Fruit fly (Drosophila melanogaster): ENCODE data around the gene Rcd-1.

The Rcd-1 gene

dm6 chrX:19603953-19604352 lies 34.6 kb upstream of the Rcd-1 start (continued):
- TF ChIP-seq CG17361 (GFP tag; IDR thresholded peaks at IDR 0.05) (peak; percentile 68; the same call in 2 of the 3 replicates), CG17568 (GFP tag; optimal IDR thresholded peaks at IDR 0.05) (peak; percentile 18), Nf-YC (tag; optimal IDR thresholded peaks at IDR 0.05) (peak; percentile 64), NC2β (GFP tag; optimal IDR thresholded peaks at IDR 0.05) (no peak), pita (GFP tag; optimal IDR thresholded peaks at IDR 0.05) (no peak), Kr (GFP tag; optimal IDR thresholded peaks at IDR 0.05) (no peak), p53 (GFP tag; optimal IDR thresholded peaks at IDR 0.05) (no peak), crol (GFP tag; IDR thresholded peaks at IDR 0.05) (no peak), CG7745 (tag; optimal IDR thresholded peaks at IDR 0.05) (no peak), CG7928 (GFP tag; optimal IDR thresholded peaks at IDR 0.05) (peak; percentile 16), HmgZ (tag; optimal IDR thresholded peaks at IDR 0.05) (peak; percentile 76), danr (GFP tag; IDR thresholded peaks at IDR 0.05) (peak; percentile 53), CG5180 (GFP tag; optimal IDR thresholded peaks at IDR 0.05) (peak; percentile 36), CG2116 (GFP tag; optimal IDR thresholded peaks at IDR 0.05) (peak; percentile 2), lilli (GFP tag; optimal IDR thresholded peaks at IDR 0.05) (peak; percentile 85), CG18764 (GFP tag; optimal IDR thresholded peaks at IDR 0.05) (peak; percentile 35), inv (GFP tag; IDR thresholded peaks at IDR 0.05; ENCODE audit: partially characterized antibody) (no peak), croc (GFP tag; conservative IDR thresholded peaks at IDR 0.05) (peak; percentile 36; the same call in 1 of the 3 replicates), chinmo (GFP tag; IDR thresholded peaks at IDR 0.05; ENCODE audit: partially characterized antibody) (no peak), Chrac-16 (GFP tag; optimal IDR thresholded peaks at IDR 0.05) (peak; percentile 63), zen2 (GFP tag; IDR thresholded peaks at IDR 0.05; ENCODE audit: partially characterized antibody) (no peak), CG6854 (GFP tag; optimal IDR thresholded peaks at IDR 0.05) (peak; percentile 39), scrt (GFP tag; optimal IDR thresholded peaks at IDR 0.05) (peak; percentile 58), CrebB (tag; optimal IDR thresholded peaks at IDR 0.05) (peak; percentile 52), Elba2 (GFP tag; optimal IDR thresholded peaks at IDR 0.05) (no peak), Adf1 (GFP tag; IDR thresholded peaks at IDR 0.05) (peak; percentile 56; the same call in 1 of the 2 replicates), nmo (GFP tag; optimal IDR thresholded peaks at IDR 0.05) (peak; percentile 79), CG15601 (tag; optimal IDR thresholded peaks at IDR 0.05) (peak; percentile 64), B-H2 (GFP tag; optimal IDR thresholded peaks at IDR 0.05) (peak; percentile 46), CG9817 (tag; optimal IDR thresholded peaks at IDR 0.05) (peak; percentile 74), CG32532 (GFP tag; IDR thresholded peaks at IDR 0.05) (peak; percentile 89), CG2129 (GFP tag; IDR thresholded peaks at IDR 0.05; ENCODE audit: partially characterized antibody) (no peak), tap (tag; optimal IDR thresholded peaks at IDR 0.05) (peak; percentile 72), Lpt (GFP tag; optimal IDR thresholded peaks at IDR 0.05) (no peak), CG4424 (GFP tag; optimal IDR thresholded peaks at IDR 0.05) (peak; percentile 77), jigr1 (GFP tag; IDR thresholded peaks at IDR 0.05) (peak; percentile 59; the same call in 1 of the 3 replicates), esg (GFP tag; conservative IDR thresholded peaks at IDR 0.05) (peak; percentile 74), CG14050 (GFP tag; IDR thresholded peaks at IDR 0.05) (peak; percentile 72), Gsc (GFP tag; IDR thresholded peaks at IDR 0.05) (no peak), Spps (tag; optimal IDR thresholded peaks at IDR 0.05) (peak; percentile 29), Asciz (GFP tag; optimal IDR thresholded peaks at IDR 0.05) (peak; percentile 52), sob (GFP tag; IDR thresholded peaks at IDR 0.05) (peak; percentile 84), CG8089 (GFP tag; optimal IDR thresholded peaks at IDR 0.05) (no peak), dysf (GFP tag; IDR thresholded peaks at IDR 0.05) (peak; percentile 86), pan (optimal IDR thresholded peaks at IDR 0.05) (no peak), pan (GFP tag; optimal IDR thresholded peaks at IDR 0.05 in 1 of 2, IDR thresholded peaks at IDR 0.05 in 1 of 2) (peak in 1 of 2 experiments; percentile 83), insv (GFP tag; optimal IDR thresholded peaks at IDR 0.05) (no peak), CG15073 (GFP tag; optimal IDR thresholded peaks at IDR 0.05) (no peak), dmrt11E (tag; optimal IDR thresholded peaks at IDR 0.05) (peak; percentile 9), pros (GFP tag; optimal IDR thresholded peaks at IDR 0.05) (no peak), Hsf (GFP tag; optimal IDR thresholded peaks at IDR 0.05) (peak; percentile 66)

Measured in whole organism, embryonic.